Worm (Caenorhabditis elegans) whole organism, young adult: ENCODE data around the gene C05E11.3.

Source experiments
- B0035.1 ChIP-seq: sonication (generic microtip); optimal IDR thresholded peaks from 2 replicates; lab custom pipeline; 2016; ENCODE audit warnings: missing genetic modification characterization, mild to moderate bottlenecking, missing compliant biosample characterization, missing genotype, missing genetic modification reagents
- B0336.3 ChIP-seq: fragments of 200-800 bp; sonication (Bioruptor generic); IDR thresholded peaks from 2 replicates; pipeline ENCODE4 v1.3.6; 2022; ENCODE audit warnings: missing genetic modification characterization, missing compliant biosample characterization
- C06A6.2 ChIP-seq: fragments of 200-800 bp; sonication (Bioruptor generic); conservative IDR thresholded peaks from 2 replicates; pipeline ENCODE4 v1.3.6; 2022; ENCODE audit warnings: missing genetic modification characterization, missing compliant biosample characterization
- C17E4.6 ChIP-seq: fragments of 200-800 bp; sonication (Bioruptor generic); IDR thresholded peaks from 2 replicates; pipeline ENCODE4 v1.3.6; 2022; ENCODE audit warnings: missing genetic modification reagents, missing genetic modification characterization, missing compliant biosample characterization
- F10E7.11 ChIP-seq: sonication (generic microtip); optimal IDR thresholded peaks from 2 replicates; lab custom pipeline; 2017; ENCODE audit warnings: mild to moderate bottlenecking, missing genetic modification characterization, moderate library complexity, missing compliant biosample characterization
- F37B4.10 ChIP-seq: fragments of 200-800 bp; sonication (Bioruptor generic); IDR thresholded peaks from 2 replicates; pipeline ENCODE4 v1.3.6; 2022; ENCODE audit warnings: missing genetic modification characterization, missing compliant biosample characterization
- F57A8.1 ChIP-seq: fragments of 200-800 bp; sonication (Bioruptor generic); optimal IDR thresholded peaks from 2 replicates; lab custom pipeline; 2018; ENCODE audit warnings: mild to moderate bottlenecking, missing genetic modification characterization, moderate library complexity, missing compliant biosample characterization
- F57C9.4 ChIP-seq: sonication (generic microtip); optimal IDR thresholded peaks from 2 replicates; lab custom pipeline; 2017; ENCODE audit warnings: mild to moderate bottlenecking, missing genetic modification characterization, missing compliant biosample characterization
- K11D2.4 ChIP-seq: fragments of 200-800 bp; sonication (Bioruptor generic); IDR thresholded peaks from 2 replicates; pipeline ENCODE4 v1.3.6; 2022; ENCODE audit warnings: missing genetic modification reagents, missing genetic modification characterization, missing compliant biosample characterization
- Y53G8AR.9 ChIP-seq: fragments of 200-800 bp; sonication (Bioruptor generic); conservative IDR thresholded peaks from 2 replicates; pipeline ENCODE4 v1.3.6; 2022; ENCODE audit warnings: missing genetic modification reagents, missing genetic modification characterization, missing compliant biosample characterization
- Y56A3A.18 ChIP-seq: fragments of 200-800 bp; sonication (Bioruptor generic); IDR thresholded peaks from 2 replicates; pipeline ENCODE4 v1.3.6; 2022; ENCODE audit warnings: missing genetic modification reagents, missing genetic modification characterization, missing compliant biosample characterization
- akir-1 ChIP-seq: fragments of 200-800 bp; sonication (Bioruptor generic); optimal IDR thresholded peaks from 2 replicates; lab custom pipeline; 2018; ENCODE audit warnings: mild to moderate bottlenecking, missing genetic modification characterization, moderate library complexity, missing compliant biosample characterization
- bed-1 ChIP-seq: fragments of 200-800 bp; sonication (Bioruptor generic); IDR thresholded peaks from 2 replicates; pipeline ENCODE4 v1.3.6; 2022; ENCODE audit warnings: missing genetic modification reagents, missing genetic modification characterization, missing compliant biosample characterization
- bed-2 ChIP-seq: fragments of 200-800 bp; sonication (Bioruptor generic); IDR thresholded peaks from 2 replicates; pipeline ENCODE4 v1.3.6; 2022; ENCODE audit warnings: missing genetic modification reagents, missing genetic modification characterization, missing compliant biosample characterization
- ccch-3 ChIP-seq: fragments of 200-800 bp; sonication (Bioruptor generic); optimal IDR thresholded peaks from 2 replicates; lab custom pipeline; 2018; ENCODE audit warnings: mild to moderate bottlenecking, missing genetic modification characterization, missing compliant biosample characterization
- cebp-1 ChIP-seq, 2 experiments: fragments of 200-800 bp in 1 of 2; sonication (Bioruptor generic) in 1 of 2; sonication (generic microtip) in 1 of 2; IDR thresholded peaks in 1 of 2; optimal IDR thresholded peaks in 1 of 2; 2 replicates each; pipeline versions ENCODE4 v1.3.6 to Lab custom; 2017 to 2022; ENCODE audit warnings: missing compliant biosample characterization in 2 of 2, missing genetic modification characterization in 2 of 2, mild to moderate bottlenecking in 1 of 2, missing genetic modification reagents in 1 of 2, moderate library complexity in 1 of 2
- ceh-27 ChIP-seq: fragments of 200-800 bp; sonication (Bioruptor generic); optimal IDR thresholded peaks from 2 replicates; lab custom pipeline; 2018; ENCODE audit warnings: mild to moderate bottlenecking, missing genetic modification characterization, moderate library complexity, missing compliant biosample characterization
- ceh-58 ChIP-seq: fragments of 200-800 bp; sonication (Bioruptor generic); IDR thresholded peaks from 2 replicates; pipeline ENCODE4 v1.3.6; 2022; ENCODE audit warnings: missing genetic modification characterization, missing compliant biosample characterization
- chd-7 ChIP-seq: sonication (generic microtip); optimal IDR thresholded peaks from 2 replicates; lab custom pipeline; 2016; ENCODE audit warnings: mild to moderate bottlenecking, missing genetic modification characterization, moderate library complexity, missing compliant biosample characterization
- dox-1 ChIP-seq: fragments of 200-800 bp; sonication (Bioruptor generic); IDR thresholded peaks from 2 replicates; pipeline ENCODE4 v1.3.6; 2022; ENCODE audit warnings: missing genetic modification reagents, missing genetic modification characterization, missing compliant biosample characterization
- hmg-1.2 ChIP-seq: fragments of 200-800 bp; sonication (Bioruptor generic); IDR thresholded peaks from 2 replicates; pipeline ENCODE4 v1.3.6; 2022; ENCODE audit warnings: missing genetic modification reagents, missing genetic modification characterization, missing compliant biosample characterization
- let-526 ChIP-seq: fragments of 200-800 bp; sonication (Bioruptor generic); IDR thresholded peaks from 2 replicates; pipeline ENCODE4 v1.3.6; 2022; ENCODE audit warnings: missing genetic modification reagents, missing genetic modification characterization, missing compliant biosample characterization
- lin-26 ChIP-seq: fragments of 200-800 bp; sonication (Bioruptor generic); IDR thresholded peaks from 2 replicates; pipeline ENCODE4 v1.3.6; 2022; ENCODE audit warnings: missing genetic modification reagents, missing genetic modification characterization, missing compliant biosample characterization
- lin-35 ChIP-seq, 3 experiments: fragments of 150-350 bp in 2 of 3; sonication (generic microtip) in 1 of 3; optimal IDR thresholded peaks; 2 replicates each; lab custom pipeline; 2014 to 2018; ENCODE audit warnings: missing biosample characterization in 3 of 3, missing genetic modification characterization in 3 of 3, missing genetic modification reagents in 3 of 3
- lin-40 ChIP-seq: sonication (generic microtip); optimal IDR thresholded peaks from 2 replicates; lab custom pipeline; 2016; ENCODE audit warnings: missing genetic modification characterization, mild to moderate bottlenecking, missing compliant biosample characterization, missing genotype, missing genetic modification reagents
- lin-54 ChIP-seq: fragments of 200-800 bp; sonication (Bioruptor generic); optimal IDR thresholded peaks from 2 replicates; lab custom pipeline; 2018; ENCODE audit warnings: mild to moderate bottlenecking, missing genetic modification characterization, missing compliant biosample characterization
- mcd-1 ChIP-seq: fragments of 200-800 bp; sonication (Bioruptor generic); IDR thresholded peaks from 2 replicates; pipeline ENCODE4 v1.3.6; 2022; ENCODE audit warnings: missing genetic modification reagents, missing genetic modification characterization, missing compliant biosample characterization
- nfyb-1 ChIP-seq: fragments of 200-800 bp; sonication (Bioruptor generic); IDR thresholded peaks from 2 replicates; pipeline ENCODE4 v1.3.6; 2022; ENCODE audit warnings: missing genetic modification reagents, missing genetic modification characterization, missing compliant biosample characterization
- nhr-80 ChIP-seq: sonication (generic microtip); optimal IDR thresholded peaks from 2 replicates; lab custom pipeline; 2016; ENCODE audit warnings: missing genetic modification characterization, missing compliant biosample characterization
- pbrm-1 ChIP-seq: fragments of 200-800 bp; sonication (Bioruptor generic); IDR thresholded peaks from 2 replicates; pipeline ENCODE4 v1.3.6; 2022; ENCODE audit warnings: missing genetic modification reagents, missing genetic modification characterization, missing compliant biosample characterization
- pha-4 ChIP-seq: fragments of 150-350 bp; sonication (generic microtip); optimal IDR thresholded peaks from 2 replicates; lab custom pipeline; 2014; ENCODE audit warnings: missing biosample characterization, missing genetic modification reagents, missing genetic modification characterization
- rcor-1 ChIP-seq: fragments of 200-800 bp; sonication (Bioruptor generic); IDR thresholded peaks from 2 replicates; pipeline ENCODE4 v1.3.6; 2022; ENCODE audit warnings: missing genetic modification reagents, missing genetic modification characterization, missing compliant biosample characterization
- rec-8 ChIP-seq, 2 experiments: sonication (generic microtip); optimal IDR thresholded peaks; 2 replicates each; lab custom pipeline; 2016; ENCODE audit warnings: mild to moderate bottlenecking in 2 of 2, missing genetic modification characterization in 2 of 2, missing genetic modification reagents in 2 of 2, missing genotype in 2 of 2, missing biosample characterization in 1 of 2, missing compliant biosample characterization in 1 of 2, moderate library complexity in 1 of 2
- repo-1 ChIP-seq: sonication (generic microtip); optimal IDR thresholded peaks from 2 replicates; lab custom pipeline; 2017; ENCODE audit warnings: mild to moderate bottlenecking, missing genetic modification characterization, missing compliant biosample characterization
- sdz-38 ChIP-seq: sonication (generic microtip); optimal IDR thresholded peaks from 2 replicates; lab custom pipeline; 2016; ENCODE audit warnings: missing genotype, missing genetic modification characterization, missing compliant biosample characterization
- snpc-4 ChIP-seq, 5 experiments: fragments of 150-350 bp in 1 of 5; sonication (generic microtip) in 4 of 5; optimal IDR thresholded peaks; 2 replicates each; lab custom pipeline; 2014 to 2018; ENCODE audit warnings: missing genetic modification characterization in 5 of 5, missing biosample characterization in 3 of 5, antibody characterized with exemption in 2 of 5, mild to moderate bottlenecking in 2 of 5, missing compliant biosample characterization in 2 of 5, missing genotype in 2 of 5, moderate library complexity in 2 of 5, missing genetic modification reagents in 1 of 5
- somi-1 ChIP-seq: fragments of 200-800 bp; sonication (Bioruptor generic); optimal IDR thresholded peaks from 2 replicates; lab custom pipeline; 2018; ENCODE audit warnings: mild to moderate bottlenecking, missing genetic modification characterization, missing compliant biosample characterization
- sptf-2 ChIP-seq: fragments of 200-800 bp; sonication (Bioruptor generic); optimal IDR thresholded peaks from 2 replicates; lab custom pipeline; 2018; ENCODE audit warnings: mild to moderate bottlenecking, missing genetic modification characterization, missing compliant biosample characterization
- tlf-1 ChIP-seq: fragments of 200-800 bp; sonication (Bioruptor generic); optimal IDR thresholded peaks from 2 replicates; lab custom pipeline; 2018; ENCODE audit warnings: mild to moderate bottlenecking, missing genetic modification characterization, missing compliant biosample characterization
- zim-3 ChIP-seq: sonication (generic microtip); optimal IDR thresholded peaks from 2 replicates; lab custom pipeline; 2017; ENCODE audit warnings: mild to moderate bottlenecking, missing genetic modification characterization, moderate library complexity, missing compliant biosample characterization
- ztf-18 ChIP-seq: sonication (generic microtip); optimal IDR thresholded peaks from 2 replicates; lab custom pipeline; 2016; ENCODE audit warnings: missing genotype, mild to moderate bottlenecking, missing genetic modification characterization, missing compliant biosample characterization
- ztf-22 ChIP-seq: fragments of 200-800 bp; sonication (Bioruptor generic); optimal IDR thresholded peaks from 2 replicates; lab custom pipeline; 2018; ENCODE audit warnings: mild to moderate bottlenecking, missing genetic modification characterization, moderate library complexity, missing compliant biosample characterization
- ztf-3 ChIP-seq: fragments of 200-800 bp; sonication (Bioruptor generic); optimal IDR thresholded peaks from 2 replicates; lab custom pipeline; 2018; ENCODE audit warnings: mild to moderate bottlenecking, missing genetic modification characterization, missing compliant biosample characterization
- ztf-6 ChIP-seq: fragments of 200-800 bp; sonication (Bioruptor generic); IDR thresholded peaks from 2 replicates; pipeline ENCODE4 v1.3.6; 2022; ENCODE audit warnings: missing genetic modification reagents, missing genetic modification characterization, missing compliant biosample characterization

Gene C05E11.3

DNA sequence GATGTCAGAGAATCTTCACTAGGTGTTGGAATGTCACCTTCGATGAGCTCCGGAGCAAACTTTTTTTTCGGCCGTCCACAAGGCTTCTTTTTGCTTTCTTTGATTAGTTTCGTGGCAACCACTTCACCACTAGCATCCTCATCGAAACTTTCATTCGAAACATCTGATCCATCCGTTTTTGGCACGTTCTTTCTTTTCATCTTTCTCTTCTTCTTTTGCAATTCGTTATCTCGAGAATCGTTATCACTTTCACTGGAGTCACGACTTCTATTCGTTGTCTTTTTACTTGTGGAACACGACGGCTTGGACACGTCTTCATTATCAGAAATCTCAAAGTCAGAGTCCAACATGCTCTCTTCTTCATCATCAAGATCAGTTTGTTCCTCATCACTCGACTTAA lies 26.1 kb downstream of the C05E11.3 start:
- TF ChIP-seq B0336.3 (no peak), tlf-1 (GFP tag; lab: Kevin White, UChicago) (no peak), Y56A3A.18 (no peak), repo-1 (no peak), mcd-1 (GFP tag; lab: Robert Waterston, UW) (no peak), bed-1 (GFP tag; lab: Robert Waterston, UW) (no peak), lin-35 (GFP tag; optimal IDR thresholded peaks at IDR 0.05; lab: Kevin White, UChicago) (no peak), F37B4.10 (no peak), B0035.1 (no peak), ceh-58 (GFP tag; lab: Robert Waterston, UW) (no peak), K11D2.4 (GFP tag; lab: Robert Waterston, UW) (no peak), nhr-80 (tag; lab: Kevin White, UChicago) (no peak), pha-4 (tag; lab: Kevin White, UChicago) (no peak), ztf-3 (no peak), chd-7 (tag; lab: Kevin White, UChicago) (no peak), sdz-38 (tag; lab: Kevin White, UChicago) (no peak), zim-3 (tag; lab: Kevin White, UChicago) (no peak), C06A6.2 (GFP tag; lab: Robert Waterston, UW) (no peak), ztf-22 (GFP tag; lab: Kevin White, UChicago) (no peak)
- TF ChIP-seq, all 124 proteins: peak for 0

DNA sequence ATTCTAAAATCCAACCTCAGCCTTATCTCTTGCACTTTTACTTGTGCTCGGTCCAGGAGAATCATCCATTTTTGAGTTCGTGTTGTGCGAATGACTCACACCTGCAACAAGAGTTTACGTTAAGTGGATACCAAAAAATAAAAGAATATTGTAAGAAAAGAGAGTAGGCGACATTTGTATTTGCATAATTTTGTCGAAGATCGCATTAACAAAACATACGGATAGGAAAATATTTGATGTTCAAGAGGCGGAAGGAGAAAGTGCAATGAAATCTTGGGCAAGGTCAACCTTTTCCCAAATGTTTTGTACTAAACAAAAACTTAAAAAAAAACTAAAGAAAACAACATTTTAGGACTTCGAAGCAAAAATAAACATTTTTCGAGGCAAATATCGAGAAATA lies 27.8 kb downstream of the C05E11.3 start, which contains the start of gene spat-3:
Gene spat-3, minus strand, starts transcription at position 101 of the 400 bp plus-strand sequence.
- TF ChIP-seq chd-7 (tag; lab: Kevin White, UChicago), result no peak
- TF ChIP-seq C17E4.6, result no peak
- TF ChIP-seq dox-1 (GFP tag; lab: Robert Waterston, UW), result no peak
- TF ChIP-seq somi-1 (GFP tag; lab: Kevin White, UChicago), result no peak
- no peak for TF ChIP-seq ztf-3
- no peak for TF ChIP-seq nfyb-1 (GFP tag; lab: Robert Waterston, UW)
- TF ChIP-seq rec-8 (tag; optimal IDR thresholded peaks at IDR 0.05; lab: Kevin White, UChicago), result no peak
- no peak for TF ChIP-seq snpc-4 (GFP tag; optimal IDR thresholded peaks at IDR 0.05; lab: Kevin White, UChicago)
- no peak for TF ChIP-seq snpc-4 (tag; optimal IDR thresholded peaks at IDR 0.05; lab: Kevin White, UChicago)
- TF ChIP-seq bed-2, result no peak

DNA sequence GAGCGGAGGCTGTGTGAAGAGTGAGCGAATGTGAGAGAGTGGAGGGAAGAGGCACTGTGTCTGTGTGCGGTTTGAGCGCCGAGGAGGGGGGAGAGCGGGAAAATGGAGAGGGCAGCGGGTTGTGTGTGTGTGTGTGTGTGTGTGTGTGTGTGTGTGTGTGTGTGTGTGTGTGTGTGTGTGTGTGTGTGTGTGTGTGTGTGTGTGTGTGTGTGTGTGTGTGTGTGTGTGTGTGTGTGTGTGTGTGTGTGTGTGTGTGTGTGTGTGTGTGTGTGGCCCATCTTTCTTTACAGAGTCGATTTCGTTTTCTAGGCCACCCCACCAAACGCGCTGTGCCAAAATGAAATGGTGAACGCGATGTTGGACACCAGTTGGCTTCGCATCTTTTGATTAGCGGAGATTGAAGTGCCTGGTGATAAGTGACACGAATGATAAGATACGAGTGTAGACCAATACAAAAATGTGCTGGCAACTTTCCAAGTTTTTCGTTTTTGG lies 28.4 kb downstream of the C05E11.3 start:
- TF ChIP-seq mcd-1 (GFP tag; lab: Robert Waterston, UW), result peak; percentile 85
- peak; percentile 85 for TF ChIP-seq rcor-1 (GFP tag; lab: Robert Waterston, UW)
- TF ChIP-seq lin-35 (GFP tag; optimal IDR thresholded peaks at IDR 0.05; lab: Kevin White, UChicago), result peak in 1 of 3 experiments; percentile 54
- TF ChIP-seq ccch-3 (GFP tag; lab: Kevin White, UChicago), result peak; percentile 17
- TF ChIP-seq ztf-18 (tag; lab: Kevin White, UChicago), result peak; percentile 70
- peak; percentile 89 for TF ChIP-seq ceh-27
- peak; percentile 80 for TF ChIP-seq F10E7.11
- TF ChIP-seq lin-26, result peak; percentile 66; the same call in 1 of the 2 replicates
- TF ChIP-seq akir-1 (GFP tag; lab: Kevin White, UChicago), result peak; percentile 92
- TF ChIP-seq Y53G8AR.9 (GFP tag; lab: Robert Waterston, UW), result peak; percentile 88
- peak; percentile 75 for TF ChIP-seq cebp-1 (GFP tag; IDR thresholded peaks at IDR 0.05; lab: Robert Waterston, UW)
- peak; percentile 95 for TF ChIP-seq cebp-1 (tag; optimal IDR thresholded peaks at IDR 0.05; lab: Kevin White, UChicago)
- peak; percentile 97 for TF ChIP-seq dox-1 (GFP tag; lab: Robert Waterston, UW)
- peak; percentile 88 for TF ChIP-seq hmg-1.2 (GFP tag; lab: Robert Waterston, UW)
- TF ChIP-seq let-526 (GFP tag; lab: Robert Waterston, UW), result 0 out of 2 replicates have a peak, but pooled peaks have one; percentile 30
- peak; percentile 79 for TF ChIP-seq lin-54 (GFP tag; lab: Kevin White, UChicago)
- peak; percentile 98 for TF ChIP-seq B0336.3
- peak; percentile 67 for TF ChIP-seq sptf-2 (GFP tag; lab: Kevin White, UChicago)
- peak; percentile 98 for TF ChIP-seq chd-7 (tag; lab: Kevin White, UChicago)
- peak; percentile 64 for TF ChIP-seq pbrm-1
- TF ChIP-seq tlf-1 (GFP tag; lab: Kevin White, UChicago), result peak; percentile 84
- TF ChIP-seq F57A8.1, result peak; percentile 64
- TF ChIP-seq ztf-6 (GFP tag; lab: Robert Waterston, UW), result peak; percentile 61; the same call in 1 of the 2 replicates
- peak; percentile 69 for TF ChIP-seq lin-40 (tag; lab: Kevin White, UChicago)
- TF ChIP-seq F57C9.4 (tag; lab: Kevin White, UChicago), result peak; percentile 68
